Worm (Caenorhabditis elegans) whole organism, L4 larva: ENCODE data around the gene AC3.12.

ENCODE experiments used
- F49E8.2 ChIP-seq: sonication (generic microtip); optimal IDR thresholded peaks from 2 replicates; lab custom pipeline; 2016; ENCODE audit warnings: missing compliant biosample characterization, mild to moderate bottlenecking, missing genetic modification characterization, borderline replicate concordance
- Y75B8A.6 ChIP-seq: fragments of 200-800 bp; sonication (Bioruptor generic); IDR thresholded peaks from 2 replicates; pipeline ENCODE4 v1.3.6; 2022; ENCODE audit warnings: missing genetic modification reagents, missing genetic modification characterization, missing compliant biosample characterization
- ama-1 ChIP-seq: fragments of 150-350 bp; optimal IDR thresholded peaks from 2 replicates; lab custom pipeline; 2014; ENCODE audit warnings: inconsistent platforms, mixed read lengths
- ces-1 ChIP-seq: fragments of 150-350 bp; sonication (generic microtip); optimal IDR thresholded peaks from 4 replicates; lab custom pipeline; 2014; ENCODE audit warnings: missing biosample characterization, missing genetic modification reagents, missing genetic modification characterization
- cey-2 ChIP-seq: sonication (generic microtip); optimal IDR thresholded peaks from 3 replicates; lab custom pipeline; 2017; ENCODE audit warnings: missing genetic modification characterization, mild to moderate bottlenecking, missing compliant biosample characterization, antibody characterized with exemption, borderline replicate concordance; ENCODE audit not compliant: insufficient read depth
- ctbp-1 ChIP-seq: fragments of 200-800 bp; sonication (Bioruptor generic); IDR thresholded peaks from 2 replicates; pipeline ENCODE4 v1.3.6; 2022; ENCODE audit warnings: missing genetic modification reagents, missing genetic modification characterization, missing compliant biosample characterization
- daf-16 ChIP-seq, 3 experiments: sonication (generic microtip); optimal IDR thresholded peaks; 2 replicates each; lab custom pipeline; 2016 to 2017; ENCODE audit warnings: missing genetic modification characterization in 3 of 3, missing genetic modification reagents in 3 of 3, mild to moderate bottlenecking in 2 of 3, missing compliant biosample characterization in 2 of 3, missing biosample characterization in 1 of 3, moderate library complexity in 1 of 3
- dmd-6 ChIP-seq: fragments of 200-800 bp; sonication (Bioruptor generic); IDR thresholded peaks from 2 replicates; pipeline ENCODE4 v1.3.6; 2022; ENCODE audit warnings: missing genetic modification reagents, missing genetic modification characterization, missing compliant biosample characterization
- dve-1 ChIP-seq: sonication (generic microtip); optimal IDR thresholded peaks from 2 replicates; lab custom pipeline; 2017; ENCODE audit warnings: antibody characterized with exemption, mild to moderate bottlenecking, missing genetic modification characterization, missing compliant biosample characterization; ENCODE audit not compliant: insufficient read depth
- fos-1 ChIP-seq: fragments of 150-350 bp; optimal IDR thresholded peaks from 2 replicates; lab custom pipeline; 2014; ENCODE audit warnings: missing biosample characterization, missing genetic modification characterization
- gei-8 ChIP-seq: fragments of 200-800 bp; sonication (Bioruptor generic); optimal IDR thresholded peaks from 2 replicates; lab custom pipeline; 2018; ENCODE audit warnings: mild to moderate bottlenecking, missing genetic modification characterization, missing compliant biosample characterization
- hlh-11 ChIP-seq: fragments of 200-800 bp; sonication (Bioruptor generic); optimal IDR thresholded peaks from 2 replicates; lab custom pipeline; 2018; ENCODE audit warnings: mild to moderate bottlenecking, missing genetic modification characterization, missing compliant biosample characterization
- hlh-30 ChIP-seq: sonication (generic microtip); optimal IDR thresholded peaks from 2 replicates; lab custom pipeline; 2017; ENCODE audit warnings: antibody characterized with exemption, mild to moderate bottlenecking, missing genetic modification characterization, missing compliant biosample characterization; ENCODE audit not compliant: insufficient read depth
- lim-7 ChIP-seq: fragments of 200-800 bp; sonication (Bioruptor generic); IDR thresholded peaks from 2 replicates; pipeline ENCODE4 v1.3.6; 2022; ENCODE audit warnings: missing genetic modification characterization, missing compliant biosample characterization
- lin-15B ChIP-seq: fragments of 150-350 bp; sonication (generic microtip); optimal IDR thresholded peaks from 3 replicates; lab custom pipeline; 2014; ENCODE audit warnings: missing biosample characterization, missing genetic modification characterization
- lin-38 ChIP-seq: fragments of 200-800 bp; sonication (Bioruptor generic); IDR thresholded peaks from 2 replicates; pipeline ENCODE4 v1.3.6; 2022; ENCODE audit warnings: missing genetic modification reagents, missing genetic modification characterization, missing compliant biosample characterization
- lin-39 ChIP-seq: fragments of 150-350 bp; optimal IDR thresholded peaks from 2 replicates; lab custom pipeline; 2014; ENCODE audit warnings: missing biosample characterization, missing genetic modification reagents, missing genetic modification characterization
- mxl-2 ChIP-seq: fragments of 200-800 bp; sonication (Bioruptor generic); conservative IDR thresholded peaks from 2 replicates; pipeline ENCODE4 v1.3.6; 2022; ENCODE audit warnings: missing genetic modification reagents, missing genetic modification characterization, missing compliant biosample characterization
- mxl-3 ChIP-seq: fragments of 200-800 bp; sonication (Bioruptor generic); optimal IDR thresholded peaks from 2 replicates; lab custom pipeline; 2018; ENCODE audit warnings: mild to moderate bottlenecking, missing genetic modification characterization, missing compliant biosample characterization
- nhr-28 ChIP-seq: fragments of 150-350 bp; optimal IDR thresholded peaks from 2 replicates; lab custom pipeline; 2014; ENCODE audit warnings: missing biosample characterization, missing genetic modification characterization
- nhr-41 ChIP-seq: fragments of 200-800 bp; sonication (Bioruptor generic); IDR thresholded peaks from 2 replicates; pipeline ENCODE4 v1.3.6; 2022; ENCODE audit warnings: missing genetic modification reagents, missing genetic modification characterization, missing compliant biosample characterization
- nhr-48 ChIP-seq: sonication (generic microtip); optimal IDR thresholded peaks from 2 replicates; lab custom pipeline; 2016; ENCODE audit warnings: mild to moderate bottlenecking, missing genetic modification characterization, missing compliant biosample characterization
- nhr-77 ChIP-seq: fragments of 150-350 bp; optimal IDR thresholded peaks from 2 replicates; lab custom pipeline; 2014; ENCODE audit warnings: missing biosample characterization, missing genetic modification characterization
- pha-4 ChIP-seq, 2 experiments: fragments of 150-350 bp in 1 of 2; fragments of 200-800 bp in 1 of 2; sonication (Bioruptor generic) in 1 of 2; IDR thresholded peaks in 1 of 2; optimal IDR thresholded peaks in 1 of 2; 2 replicates each; pipeline versions ENCODE4 v1.3.6 to Lab custom; 2014 to 2022; ENCODE audit warnings: missing genetic modification characterization in 2 of 2, missing genetic modification reagents in 2 of 2, missing biosample characterization in 1 of 2, missing compliant biosample characterization in 1 of 2
- pqm-1 ChIP-seq: sonication (generic microtip); optimal IDR thresholded peaks from 2 replicates; lab custom pipeline; 2017; ENCODE audit warnings: missing biosample characterization, missing genetic modification characterization
- saeg-2 ChIP-seq: fragments of 200-800 bp; sonication (Bioruptor generic); IDR thresholded peaks from 2 replicates; pipeline ENCODE4 v1.3.6; 2022; ENCODE audit warnings: missing genetic modification reagents, missing genetic modification characterization, missing compliant biosample characterization
- set-16 ChIP-seq: fragments of 200-800 bp; sonication (Bioruptor generic); IDR thresholded peaks from 2 replicates; pipeline ENCODE4 v1.3.6; 2022; ENCODE audit warnings: missing genetic modification reagents, missing genetic modification characterization, missing compliant biosample characterization
- snpc-1.2 ChIP-seq: fragments of 200-800 bp; sonication (Bioruptor generic); IDR thresholded peaks from 2 replicates; pipeline ENCODE4 v1.3.6; 2022; ENCODE audit warnings: missing genetic modification reagents, missing genetic modification characterization, missing compliant biosample characterization
- unc-62 ChIP-seq, 3 experiments: fragments of 150-350 bp in 1 of 3; sonication (generic microtip); optimal IDR thresholded peaks in 2 of 3; peaks in 1 of 3; 1 replicate in 1 of 3; 2 replicates in 2 of 3; lab custom pipeline; 2014 to 2017; ENCODE audit warnings: missing biosample characterization in 3 of 3, missing genetic modification characterization in 3 of 3, missing genetic modification reagents in 3 of 3, missing genotype in 1 of 3
- ztf-11 ChIP-seq: fragments of 150-350 bp; optimal IDR thresholded peaks from 2 replicates; lab custom pipeline; 2014; ENCODE audit warnings: missing biosample characterization, missing genetic modification characterization

Gene AC3.12

ce11 chrV:10398431-10398830 lies 19.2 kb upstream of the AC3.12 start, which contains the start of gene ugt-2:
TSS of gene ugt-2 (plus strand) at chrV:10398801.
- peak; percentile 15 for TF ChIP-seq dve-1 (tag; lab: Kevin White, UChicago)
- no peak for TF ChIP-seq daf-16 (GFP tag; optimal IDR thresholded peaks at IDR 0.05; lab: Kevin White, UChicago)
- peak; percentile 39 for TF ChIP-seq daf-16 (tag; optimal IDR thresholded peaks at IDR 0.05; lab: Kevin White, UChicago)
- peak; percentile 68 for TF ChIP-seq nhr-28 (tag; lab: Kevin White, UChicago)
- TF ChIP-seq hlh-30 (tag; lab: Kevin White, UChicago): peak; percentile 2
- peak; percentile 63 for TF ChIP-seq dmd-6 (GFP tag; lab: Robert Waterston, UW)
- no peak for TF ChIP-seq ztf-11 (tag; lab: Kevin White, UChicago)
- TF ChIP-seq nhr-77: peak; percentile 33
- TF ChIP-seq pqm-1: peak; percentile 74
- TF ChIP-seq unc-62 (GFP tag; optimal IDR thresholded peaks at IDR 0.05 in 1 of 2; lab: Kevin White, UChicago): peak in 1 of 2 experiments; percentile 89
- no peak for TF ChIP-seq unc-62 (tag; optimal IDR thresholded peaks at IDR 0.05; lab: Kevin White, UChicago)
- TF ChIP-seq gei-8 (GFP tag; lab: Kevin White, UChicago): no peak
- no peak for TF ChIP-seq lin-38 (GFP tag; lab: Robert Waterston, UW)

- TF ChIP-seq saeg-2 (no peak), pqm-1 (peak; percentile 67), dmd-6 (GFP tag; lab: Robert Waterston, UW) (peak; percentile 46), dve-1 (tag; lab: Kevin White, UChicago) (peak; percentile 34), hlh-11 (peak; percentile 15), nhr-48 (tag; lab: Kevin White, UChicago) (no peak), snpc-1.2 (GFP tag; lab: Robert Waterston, UW) (no peak), nhr-28 (tag; lab: Kevin White, UChicago) (peak; percentile 63), daf-16 (GFP tag; optimal IDR thresholded peaks at IDR 0.05; lab: Kevin White, UChicago) (no peak), daf-16 (tag; optimal IDR thresholded peaks at IDR 0.05; lab: Kevin White, UChicago) (peak; percentile 41), fos-1 (tag; lab: Kevin White, UChicago) (no peak), ces-1 (GFP tag; lab: Kevin White, UChicago) (no peak), lin-39 (tag; lab: Kevin White, UChicago) (no peak)
Measured at ce11 chrV:10395173-10395766, 16.1 kb upstream of the AC3.12 start, which contains the start of the genes col-151 and ugt-1. TSS of gene col-151 (minus strand) at chrV:10395223. TSS of gene ugt-1 (plus strand) at chrV:10395663.

ce11 chrV:10393708-10394107 lies 14.5 kb upstream of the AC3.12 start:
- TF ChIP-seq set-16: peak; percentile 87; the same call in 1 of the 2 replicates
- TF ChIP-seq ama-1 (lab: Kevin White, UChicago): no peak

- no peak for TF ChIP-seq lin-15B
- TF ChIP-seq unc-62 (GFP tag; optimal IDR thresholded peaks at IDR 0.05 in 1 of 2; lab: Kevin White, UChicago): peak in 1 of 2 experiments; percentile 56
- TF ChIP-seq unc-62 (tag; optimal IDR thresholded peaks at IDR 0.05; lab: Kevin White, UChicago): no peak
- peak; percentile 12 for TF ChIP-seq mxl-3 (GFP tag; lab: Kevin White, UChicago)
- peak; percentile 88 for TF ChIP-seq nhr-28 (tag; lab: Kevin White, UChicago)
- TF ChIP-seq mxl-2 (GFP tag; lab: Robert Waterston, UW): no peak
Measured at ce11 chrV:10388318-10388717, 9.1 kb upstream of the AC3.12 start, which contains the start of gene AC3.5. TSS of gene AC3.5 (plus strand) at chrV:10388527.

ce11 chrV:10387412-10387811 lies 8.2 kb upstream of the AC3.12 start:
- peak in 1 of 2 experiments; percentile 2 for TF ChIP-seq unc-62 (GFP tag; optimal IDR thresholded peaks at IDR 0.05 in 1 of 2; lab: Kevin White, UChicago)
- TF ChIP-seq unc-62 (tag; optimal IDR thresholded peaks at IDR 0.05; lab: Kevin White, UChicago): no peak
- TF ChIP-seq nhr-28 (tag; lab: Kevin White, UChicago): peak; percentile 31
- TF ChIP-seq F49E8.2 (tag; lab: Kevin White, UChicago): no peak

- TF ChIP-seq Y75B8A.6 (GFP tag; lab: Robert Waterston, UW) (no peak), nhr-41 (no peak), lim-7 (no peak), nhr-77 (no peak), pha-4 (GFP tag; IDR thresholded peaks at IDR 0.05; lab: Robert Waterston, UW) (no peak), pha-4 (tag; optimal IDR thresholded peaks at IDR 0.05; lab: Kevin White, UChicago) (no peak), ctbp-1 (GFP tag; lab: Robert Waterston, UW) (no peak), cey-2 (tag; lab: Kevin White, UChicago) (no peak), nhr-48 (tag; lab: Kevin White, UChicago) (no peak)
Measured at ce11 chrV:10383950-10384349, 4.8 kb upstream of the AC3.12 start, which contains the start of gene spe-10. TSS of gene spe-10 (plus strand) at chrV:10384250.
